Fruit fly (Drosophila melanogaster): Measurements from ENCODE around the gene Aldh7A1.

The Aldh7A1 gene

dm6 chr3L:19260278-19260803, 8.4 kb downstream of the Aldh7A1 start, which contains the start of gene nes (continued):
- TF ChIP-seq gem (tag; optimal IDR thresholded peaks at IDR 0.05) (peak; percentile 7), CoRest (tag; optimal IDR thresholded peaks at IDR 0.05) (peak; percentile 3), row (GFP tag; IDR thresholded peaks at IDR 0.05) (peak; percentile 81), NFAT (GFP tag; IDR thresholded peaks at IDR 0.05) (peak; percentile 11; the same call in 1 of the 2 replicates), sug (tag; optimal IDR thresholded peaks at IDR 0.05) (peak; percentile 33)

- TF ChIP-seq CG10543 (GFP tag; optimal IDR thresholded peaks at IDR 0.05): peak; percentile 27
- TF ChIP-seq Sry-δ (GFP tag; optimal IDR thresholded peaks at IDR 0.05): no peak
- no peak for TF ChIP-seq YL-1 (GFP tag; optimal IDR thresholded peaks at IDR 0.05)
- no peak for TF ChIP-seq CG15514 (GFP tag; optimal IDR thresholded peaks at IDR 0.05)
- no peak for TF ChIP-seq CG7271 (tag; optimal IDR thresholded peaks at IDR 0.05)
- peak in 1 of 2 experiments; percentile 63 for TF ChIP-seq Pdp1 (GFP tag; optimal IDR thresholded peaks at IDR 0.05)
- no peak for TF ChIP-seq CG31388 (GFP tag; optimal IDR thresholded peaks at IDR 0.05)
- TF ChIP-seq CG17186 (GFP tag; optimal IDR thresholded peaks at IDR 0.05): no peak
- TF ChIP-seq Ssrp (tag; optimal IDR thresholded peaks at IDR 0.05): no peak
- no peak for TF ChIP-seq bbx (GFP tag; IDR thresholded peaks at IDR 0.05; ENCODE audit: partially characterized antibody)
- no peak for TF ChIP-seq gem (tag; optimal IDR thresholded peaks at IDR 0.05)
- TF ChIP-seq ab (GFP tag; optimal IDR thresholded peaks at IDR 0.05): no peak
- TF ChIP-seq disco-r (GFP tag; optimal IDR thresholded peaks at IDR 0.05): no peak
- no peak for TF ChIP-seq prd (optimal IDR thresholded peaks at IDR 0.05)
- TF ChIP-seq prd (GFP tag; IDR thresholded peaks at IDR 0.05): no peak
- no peak for TF ChIP-seq fu2 (GFP tag; optimal IDR thresholded peaks at IDR 0.05)
- TF ChIP-seq CG6765 (GFP tag; optimal IDR thresholded peaks at IDR 0.05): no peak
- no peak for TF ChIP-seq CG11695 (GFP tag; IDR thresholded peaks at IDR 0.05)
- peak; percentile 80; the same call in 1 of the 2 replicates for TF ChIP-seq sens-2 (GFP tag; IDR thresholded peaks at IDR 0.05)
- no peak for TF ChIP-seq CG8359 (GFP tag; optimal IDR thresholded peaks at IDR 0.05; ENCODE audit: borderline replicate concordance)
- no peak for TF ChIP-seq sisA (GFP tag; IDR thresholded peaks at IDR 0.05)
- no peak for TF ChIP-seq onecut (GFP tag; IDR thresholded peaks at IDR 0.05)
- TF ChIP-seq CG34376 (GFP tag; optimal IDR thresholded peaks at IDR 0.05): peak; percentile 4
- TF ChIP-seq Rx (GFP tag; IDR thresholded peaks at IDR 0.05): no peak
- TF ChIP-seq HLH4C (GFP tag; IDR thresholded peaks at IDR 0.05; ENCODE audit: partially characterized antibody): no peak
- TF ChIP-seq CG15011 (GFP tag; optimal IDR thresholded peaks at IDR 0.05): no peak
- no peak for TF ChIP-seq Hmr (GFP tag; optimal IDR thresholded peaks at IDR 0.05)
- TF ChIP-seq CG11560 (tag; IDR thresholded peaks at IDR 0.05): no peak
- TF ChIP-seq Ets97D (GFP tag; optimal IDR thresholded peaks at IDR 0.05): no peak
- 0 out of 2 replicates have a peak, but pooled peaks have one; percentile 31 for TF ChIP-seq GATAe (GFP tag; conservative IDR thresholded peaks at IDR 0.05)
- peak; percentile 44 for TF ChIP-seq Vsx1 (GFP tag; optimal IDR thresholded peaks at IDR 0.05)
- TF ChIP-seq CHES-1-like (GFP tag; optimal IDR thresholded peaks at IDR 0.05): no peak
- peak; percentile 77 for TF ChIP-seq grn (GFP tag; optimal IDR thresholded peaks at IDR 0.05)
- no peak for TF ChIP-seq zf30C (GFP tag; optimal IDR thresholded peaks at IDR 0.05)
- TF ChIP-seq tx (GFP tag; optimal IDR thresholded peaks at IDR 0.05): no peak
- no peak for TF ChIP-seq usp (GFP tag; optimal IDR thresholded peaks at IDR 0.05)
- TF ChIP-seq exex (tag; optimal IDR thresholded peaks at IDR 0.05): peak; percentile 86
- TF ChIP-seq sima (GFP tag; optimal IDR thresholded peaks at IDR 0.05): no peak
- TF ChIP-seq CG4328 (GFP tag; optimal IDR thresholded peaks at IDR 0.05): no peak
- no peak for TF ChIP-seq CG10274 (GFP tag; optimal IDR thresholded peaks at IDR 0.05)
- TF ChIP-seq CG17568 (GFP tag; optimal IDR thresholded peaks at IDR 0.05): no peak
- TF ChIP-seq ac (GFP tag; optimal IDR thresholded peaks at IDR 0.05): no peak
- TF ChIP-seq sug (tag; optimal IDR thresholded peaks at IDR 0.05): peak; percentile 93
- no peak for TF ChIP-seq CG30020 (tag; optimal IDR thresholded peaks at IDR 0.05)
- TF ChIP-seq CG9932 (GFP tag; IDR thresholded peaks at IDR 0.05): no peak
Measured at dm6 chr3L:19258199-19258598, 10.5 kb downstream of the Aldh7A1 start.

Measured in whole organism, embryonic.